Fruit fly (Drosophila melanogaster) whole organism, embryonic: ENCODE measurements around the gene CG43245.

Experiments
- Adf1 ChIP-seq: fragments of 200-800 bp; sonication (Bioruptor generic); IDR thresholded peaks from 2 replicates; pipeline ENCODE4 v1.3.6; 2022; ENCODE audit warnings: missing biosample characterization, missing genetic modification characterization
- Atf3 ChIP-seq: fragments of 200-800 bp; sonication (Bioruptor generic); optimal IDR thresholded peaks from 3 replicates; lab custom pipeline; 2016; ENCODE audit warnings: missing biosample characterization, missing genetic modification characterization
- Bgb ChIP-seq: fragments of 200-800 bp; sonication (Bioruptor generic); IDR thresholded peaks from 2 replicates; pipeline ENCODE4 v1.3.6; 2022; ENCODE audit warnings: missing biosample characterization, missing genetic modification characterization; ENCODE audit not compliant: partially characterized antibody
- CG10431 ChIP-seq: fragments of 200-800 bp; sonication (Bioruptor generic); optimal IDR thresholded peaks from 3 replicates; lab custom pipeline; 2018; ENCODE audit warnings: missing biosample characterization, mild to moderate bottlenecking, missing genetic modification characterization
- CG10979 ChIP-seq: fragments of 200-800 bp; sonication (Bioruptor generic); optimal IDR thresholded peaks from 2 replicates; lab custom pipeline; 2018; ENCODE audit warnings: missing biosample characterization, mild to moderate bottlenecking, missing genetic modification characterization, moderate library complexity
- CG11085 ChIP-seq: fragments of 200-800 bp; sonication (Bioruptor generic); IDR thresholded peaks from 2 replicates; pipeline ENCODE4 v1.3.6; 2022; ENCODE audit warnings: missing biosample characterization, missing genetic modification characterization
- CG11093 ChIP-seq: fragments of 200-800 bp; sonication (Bioruptor generic); IDR thresholded peaks from 3 replicates; pipeline ENCODE4 v1.3.6; 2022; ENCODE audit warnings: missing biosample characterization, missing genetic modification characterization
- CG13624 ChIP-seq: fragments of 200-800 bp; sonication (Bioruptor generic); optimal IDR thresholded peaks from 2 replicates; lab custom pipeline; 2016; ENCODE audit warnings: missing biosample characterization, missing genetic modification characterization
- CG15269 ChIP-seq: fragments of 200-800 bp; sonication (Bioruptor generic); optimal IDR thresholded peaks from 2 replicates; lab custom pipeline; 2018; ENCODE audit warnings: missing biosample characterization, mild to moderate bottlenecking, missing genetic modification characterization, moderate library complexity
- CG16779 ChIP-seq: fragments of 200-800 bp; sonication (Bioruptor generic); IDR thresholded peaks from 2 replicates; pipeline ENCODE4 v1.3.6; 2022; ENCODE audit warnings: missing biosample characterization, missing genetic modification characterization
- CG2129 ChIP-seq: fragments of 200-800 bp; sonication (Bioruptor generic); IDR thresholded peaks from 2 replicates; pipeline ENCODE4 v1.3.6; 2022; ENCODE audit warnings: missing biosample characterization, missing genetic modification characterization; ENCODE audit not compliant: partially characterized antibody
- CG33557 ChIP-seq: fragments of 200-800 bp; sonication (Bioruptor generic); optimal IDR thresholded peaks from 2 replicates; lab custom pipeline; 2019; ENCODE audit warnings: missing biosample characterization, mild to moderate bottlenecking, missing genetic modification characterization, moderate library complexity
- CG6254 ChIP-seq: fragments of 200-800 bp; sonication (Bioruptor generic); optimal IDR thresholded peaks from 3 replicates; lab custom pipeline; 2017; ENCODE audit warnings: mild to moderate bottlenecking, missing biosample characterization, missing genetic modification reagents, missing genetic modification characterization
- CG7271 ChIP-seq: fragments of 200-800 bp; sonication (Bioruptor generic); optimal IDR thresholded peaks from 2 replicates; lab custom pipeline; 2018; ENCODE audit warnings: missing biosample characterization, mild to moderate bottlenecking, missing genetic modification characterization, moderate library complexity
- CG8281 ChIP-seq: fragments of 200-800 bp; sonication (Bioruptor generic); optimal IDR thresholded peaks from 2 replicates; lab custom pipeline; 2018; ENCODE audit warnings: missing biosample characterization, mild to moderate bottlenecking, missing genetic modification characterization, moderate library complexity
- E2f2 ChIP-seq: fragments of 200-800 bp; sonication (Bioruptor generic); IDR thresholded peaks from 2 replicates; pipeline ENCODE4 v1.3.6; 2022; ENCODE audit warnings: missing biosample characterization, missing genetic modification characterization
- GATAe ChIP-seq: fragments of 200-800 bp; sonication (Bioruptor generic); conservative IDR thresholded peaks from 2 replicates; pipeline ENCODE4 v1.3.6; 2022; ENCODE audit warnings: missing biosample characterization, missing genetic modification characterization
- HLH4C ChIP-seq: fragments of 200-800 bp; sonication (Bioruptor generic); IDR thresholded peaks from 3 replicates; pipeline ENCODE4 v1.3.6; 2022; ENCODE audit warnings: missing biosample characterization, missing genetic modification characterization; ENCODE audit not compliant: partially characterized antibody
- Hey ChIP-seq: fragments of 200-800 bp; sonication (Bioruptor generic); optimal IDR thresholded peaks from 3 replicates; lab custom pipeline; 2018; ENCODE audit warnings: missing biosample characterization, mild to moderate bottlenecking, missing genetic modification characterization
- HmgZ ChIP-seq: fragments of 200-800 bp; sonication (Bioruptor generic); optimal IDR thresholded peaks from 2 replicates; lab custom pipeline; 2018; ENCODE audit warnings: missing biosample characterization, mild to moderate bottlenecking, missing genetic modification characterization
- MTF-1 ChIP-seq: fragments of 200-800 bp; sonication (Bioruptor generic); optimal IDR thresholded peaks from 2 replicates; lab custom pipeline; 2018; ENCODE audit warnings: missing biosample characterization, mild to moderate bottlenecking, missing genetic modification characterization, borderline replicate concordance
- Meics ChIP-seq: fragments of 200-800 bp; sonication (Bioruptor generic); optimal IDR thresholded peaks from 2 replicates; lab custom pipeline; 2017; ENCODE audit warnings: missing biosample characterization, mild to moderate bottlenecking, missing genetic modification characterization
- Nf-YA ChIP-seq: fragments of 200-800 bp; sonication (Bioruptor generic); IDR thresholded peaks from 2 replicates; pipeline ENCODE4 v1.3.6; 2022; ENCODE audit warnings: missing biosample characterization, missing genetic modification characterization
- Ptx1 ChIP-seq: fragments of 200-800 bp; sonication (Bioruptor generic); IDR thresholded peaks from 2 replicates; pipeline ENCODE4 v1.3.6; 2022; ENCODE audit warnings: missing biosample characterization, missing genetic modification characterization
- Rx ChIP-seq: fragments of 200-800 bp; sonication (Bioruptor generic); IDR thresholded peaks from 2 replicates; pipeline ENCODE4 v1.3.6; 2022; ENCODE audit warnings: missing biosample characterization, missing genetic modification characterization
- Six4 ChIP-seq: fragments of 200-800 bp; sonication (Bioruptor generic); optimal IDR thresholded peaks from 2 replicates; lab custom pipeline; 2016; ENCODE audit warnings: missing biosample characterization, missing genetic modification characterization
- Stat92E ChIP-seq, 3 experiments: fragments of >200 bp in 2 of 3; fragments of 200-800 bp in 1 of 3; sonication (Bioruptor generic) in 1 of 3; optimal IDR thresholded peaks; 2 replicates each; lab custom pipeline; 2017 to 2019; ENCODE audit warnings: missing biosample characterization in 3 of 3, missing genetic modification characterization in 3 of 3, mild to moderate bottlenecking in 1 of 3, moderate library complexity in 1 of 3
- Tbp ChIP-seq: fragments of >200 bp; optimal IDR thresholded peaks from 2 replicates; lab custom pipeline; 2018; ENCODE audit warnings: missing biosample characterization, missing genetic modification characterization
- YL-1 ChIP-seq: fragments of 200-800 bp; sonication (Bioruptor generic); optimal IDR thresholded peaks from 3 replicates; lab custom pipeline; 2017; ENCODE audit warnings: missing biosample characterization, mild to moderate bottlenecking, missing genetic modification characterization
- ara ChIP-seq: fragments of 200-800 bp; sonication (Bioruptor generic); IDR thresholded peaks from 2 replicates; pipeline ENCODE4 v1.3.6; 2022; ENCODE audit warnings: missing biosample characterization, missing genetic modification characterization
- caup ChIP-seq: fragments of 200-800 bp; sonication (Bioruptor generic); optimal IDR thresholded peaks from 3 replicates; lab custom pipeline; 2017; ENCODE audit warnings: missing biosample characterization, mild to moderate bottlenecking, missing genetic modification characterization, moderate library complexity; ENCODE audit not compliant: severe bottlenecking
- chinmo ChIP-seq: fragments of 200-800 bp; sonication (Bioruptor generic); IDR thresholded peaks from 4 replicates; pipeline ENCODE4 v1.3.6; 2022; ENCODE audit warnings: missing biosample characterization, missing genetic modification characterization; ENCODE audit not compliant: partially characterized antibody
- crp ChIP-seq, 2 experiments: fragments of 200-800 bp; sonication (Bioruptor generic); optimal IDR thresholded peaks; 2 replicates in 1 of 2; 3 replicates in 1 of 2; lab custom pipeline; 2017; ENCODE audit warnings: missing biosample characterization in 2 of 2, missing genetic modification characterization in 2 of 2, mild to moderate bottlenecking in 1 of 2, moderate library complexity in 1 of 2
- cwo ChIP-seq: fragments of 200-800 bp; sonication (Bioruptor generic); optimal IDR thresholded peaks from 3 replicates; lab custom pipeline; 2017; ENCODE audit warnings: missing biosample characterization, missing genetic modification characterization, mild to moderate bottlenecking, moderate library complexity, missing genetic modification reagents
- dan ChIP-seq: fragments of 200-800 bp; sonication (Bioruptor generic); IDR thresholded peaks from 2 replicates; pipeline ENCODE4 v1.3.6; 2022; ENCODE audit warnings: missing biosample characterization, missing genetic modification characterization
- dm ChIP-seq: fragments of 200-800 bp; sonication (Bioruptor generic); optimal IDR thresholded peaks from 3 replicates; lab custom pipeline; 2016; ENCODE audit warnings: missing biosample characterization, missing genetic modification characterization
- gro ChIP-seq: fragments of 200-800 bp; sonication (Bioruptor generic); optimal IDR thresholded peaks from 2 replicates; lab custom pipeline; 2016; ENCODE audit warnings: missing biosample characterization, missing genetic modification characterization
- ind ChIP-seq: fragments of 200-800 bp; sonication (Bioruptor generic); optimal IDR thresholded peaks from 3 replicates; lab custom pipeline; 2016; ENCODE audit warnings: missing biosample characterization, missing genetic modification characterization
- maf-S ChIP-seq: fragments of 200-800 bp; sonication (Bioruptor generic); optimal IDR thresholded peaks from 2 replicates; lab custom pipeline; 2016; ENCODE audit warnings: missing biosample characterization, missing genetic modification characterization
- mam ChIP-seq: fragments of 200-800 bp; sonication (Bioruptor generic); optimal IDR thresholded peaks from 3 replicates; lab custom pipeline; 2016; ENCODE audit warnings: missing biosample characterization, missing genetic modification characterization
- nom ChIP-seq: fragments of 200-800 bp; sonication (Bioruptor generic); optimal IDR thresholded peaks from 2 replicates; lab custom pipeline; 2017; ENCODE audit warnings: missing biosample characterization, missing genetic modification characterization, mild to moderate bottlenecking, moderate library complexity, missing genetic modification reagents
- onecut ChIP-seq: fragments of 200-800 bp; sonication (Bioruptor generic); IDR thresholded peaks from 2 replicates; pipeline ENCODE4 v1.3.6; 2022; ENCODE audit warnings: missing biosample characterization, missing genetic modification characterization
- psq ChIP-seq: fragments of 200-800 bp; sonication (Bioruptor generic); optimal IDR thresholded peaks from 2 replicates; lab custom pipeline; 2017; ENCODE audit warnings: missing biosample characterization, missing genetic modification characterization
- rib ChIP-seq: fragments of 200-800 bp; sonication (Bioruptor generic); IDR thresholded peaks from 2 replicates; pipeline ENCODE4 v1.3.6; 2022; ENCODE audit warnings: missing biosample characterization, missing genetic modification characterization
- run ChIP-seq: fragments of 200-800 bp; sonication (Bioruptor generic); optimal IDR thresholded peaks from 3 replicates; lab custom pipeline; 2018; ENCODE audit warnings: missing biosample characterization, mild to moderate bottlenecking, missing genetic modification characterization
- schlank ChIP-seq: fragments of 200-800 bp; sonication (Bioruptor generic); optimal IDR thresholded peaks from 2 replicates; lab custom pipeline; 2018; ENCODE audit warnings: missing biosample characterization, mild to moderate bottlenecking, missing genetic modification characterization
- sqz ChIP-seq: fragments of 200-800 bp; sonication (Bioruptor generic); optimal IDR thresholded peaks from 3 replicates; lab custom pipeline; 2018; ENCODE audit warnings: missing biosample characterization, mild to moderate bottlenecking, missing genetic modification characterization
- tio ChIP-seq: fragments of 200-800 bp; sonication (Bioruptor generic); optimal IDR thresholded peaks from 2 replicates; lab custom pipeline; 2017; ENCODE audit warnings: missing biosample characterization, missing genetic modification characterization, inconsistent platforms

Gene CG43245

dm6 chr3L:10817670-10818650 lies 46.2 kb downstream of the CG43245 start (continued):
- TF ChIP-seq Rx (GFP tag; lab: Robert Waterston, UW) (no peak), CG7271 (tag; lab: Kevin White, UChicago) (no peak), psq (GFP tag; lab: Kevin White, UChicago) (no peak), CG2129 (no peak), CG33557 (no peak), CG10431 (GFP tag; lab: Kevin White, UChicago) (no peak), GATAe (GFP tag; lab: Robert Waterston, UW) (no peak), run (tag; lab: Kevin White, UChicago) (no peak), ara (no peak), dan (GFP tag; lab: Robert Waterston, UW) (no peak), CG13624 (GFP tag; lab: Kevin White, UChicago) (no peak), Ptx1 (GFP tag; lab: Robert Waterston, UW) (0 out of 2 replicates have a peak, but pooled peaks have one; percentile 26), Meics (GFP tag; lab: Kevin White, UChicago) (peak; percentile 54), CG6254 (GFP tag; lab: Kevin White, UChicago) (no peak), CG8281 (tag; lab: Kevin White, UChicago) (no peak), nom (GFP tag; lab: Kevin White, UChicago) (no peak), rib (GFP tag; lab: Robert Waterston, UW) (no peak), Atf3 (no peak), Six4 (GFP tag; lab: Kevin White, UChicago) (no peak), Nf-YA (no peak), mam (peak; percentile 19), HLH4C (GFP tag; lab: Robert Waterston, UW) (no peak), Adf1 (GFP tag; lab: Robert Waterston, UW) (no peak), HmgZ (tag; lab: Kevin White, UChicago) (no peak), CG11093 (0 out of 3 replicates have a peak, but pooled peaks have one; percentile 13), Tbp (no peak), CG10979 (tag; lab: Kevin White, UChicago) (peak; percentile 21), chinmo (0 out of 4 replicates have a peak, but pooled peaks have one; percentile 70), CG16779 (GFP tag; lab: Robert Waterston, UW) (no peak), gro (no peak), schlank (tag; lab: Kevin White, UChicago) (no peak), CG15269 (tag; lab: Kevin White, UChicago) (peak; percentile 39), sqz (no peak), Stat92E (GFP tag; optimal IDR thresholded peaks at IDR 0.05; lab: Kevin White, UChicago) (no peak), Bgb (GFP tag; lab: Robert Waterston, UW) (no peak; the same call in 1 of the 2 replicates), Hey (tag; lab: Kevin White, UChicago) (no peak), CG11085 (GFP tag; lab: Robert Waterston, UW) (no peak), dm (GFP tag; lab: Kevin White, UChicago) (no peak), onecut (no peak), ind (GFP tag; lab: Kevin White, UChicago) (peak; percentile 18), cwo (GFP tag; lab: Kevin White, UChicago) (peak; percentile 38), MTF-1 (no peak), maf-S (GFP tag; lab: Kevin White, UChicago) (no peak), tio (GFP tag; lab: Kevin White, UChicago) (peak; percentile 61), YL-1 (GFP tag; lab: Kevin White, UChicago) (no peak), crp (GFP tag; optimal IDR thresholded peaks at IDR 0.05; lab: Kevin White, UChicago) (no peak), caup (GFP tag; lab: Kevin White, UChicago) (no peak), E2f2 (no peak)
